Worm (Caenorhabditis elegans): ENCODE measurements around the gene cyn-4.

- TF ChIP-seq T22C8.4 (GFP tag; IDR thresholded peaks at IDR 0.05), result peak; percentile 93
- TF ChIP-seq ztf-29 (GFP tag; IDR thresholded peaks at IDR 0.05), result peak; percentile 87
- peak; percentile 92 for TF ChIP-seq cog-1 (tag; optimal IDR thresholded peaks at IDR 0.05)
- peak; percentile 92 for TF ChIP-seq ztf-23 (GFP tag; IDR thresholded peaks at IDR 0.05)
- peak; percentile 89 for TF ChIP-seq klf-2 (GFP tag; conservative IDR thresholded peaks at IDR 0.05)
These were observed 32.3 kb downstream of the cyn-4 start for ce11 chrII:10840067-10840466.
